Fruit fly (Drosophila melanogaster) whole organism, embryonic: ENCODE results near the gene CG6511.

Experiments
- Aef1 ChIP-seq: fragments of 200-800 bp; sonication (Bioruptor generic); IDR thresholded peaks from 3 replicates; pipeline ENCODE4 v1.3.6; 2022; ENCODE audit warnings: missing biosample characterization, missing genetic modification characterization
- C15 ChIP-seq: fragments of 200-800 bp; sonication (Bioruptor generic); IDR thresholded peaks from 3 replicates; pipeline ENCODE4 v1.3.6; 2022; ENCODE audit warnings: missing biosample characterization, missing genetic modification characterization
- CG1024 ChIP-seq: fragments of 200-800 bp; sonication (Bioruptor generic); IDR thresholded peaks from 2 replicates; pipeline ENCODE4 v1.3.6; 2022; ENCODE audit warnings: missing biosample characterization, missing genetic modification characterization
- CG11085 ChIP-seq: fragments of 200-800 bp; sonication (Bioruptor generic); IDR thresholded peaks from 2 replicates; pipeline ENCODE4 v1.3.6; 2022; ENCODE audit warnings: missing biosample characterization, missing genetic modification characterization
- CG11504 ChIP-seq: fragments of 200-800 bp; sonication (Bioruptor generic); optimal IDR thresholded peaks from 3 replicates; lab custom pipeline; 2019; ENCODE audit warnings: missing biosample characterization, mild to moderate bottlenecking, missing genetic modification characterization, moderate library complexity
- CG11695 ChIP-seq: fragments of 200-800 bp; sonication (Bioruptor generic); IDR thresholded peaks from 3 replicates; pipeline ENCODE4 v1.3.6; 2022; ENCODE audit warnings: missing biosample characterization, missing genetic modification characterization
- CG12155 ChIP-seq: fragments of 200-800 bp; sonication (Bioruptor generic); optimal IDR thresholded peaks from 3 replicates; lab custom pipeline; 2016; ENCODE audit warnings: missing biosample characterization, missing genetic modification characterization
- CG13123 ChIP-seq: fragments of 200-800 bp; sonication (Bioruptor generic); optimal IDR thresholded peaks from 2 replicates; lab custom pipeline; 2016; ENCODE audit warnings: missing biosample characterization, missing genetic modification characterization
- CG13624 ChIP-seq: fragments of 200-800 bp; sonication (Bioruptor generic); optimal IDR thresholded peaks from 2 replicates; lab custom pipeline; 2016; ENCODE audit warnings: missing biosample characterization, missing genetic modification characterization
- CG14050 ChIP-seq: fragments of 200-800 bp; sonication (Bioruptor generic); IDR thresholded peaks from 3 replicates; pipeline ENCODE4 v1.3.6; 2022; ENCODE audit warnings: missing biosample characterization, missing genetic modification characterization
- CG14860 ChIP-seq: fragments of 200-800 bp; sonication (Bioruptor generic); IDR thresholded peaks from 3 replicates; pipeline ENCODE4 v1.3.6; 2022; ENCODE audit warnings: missing biosample characterization, missing genetic modification characterization; ENCODE audit not compliant: partially characterized antibody
- CG17186 ChIP-seq: fragments of 200-800 bp; sonication (Bioruptor generic); optimal IDR thresholded peaks from 3 replicates; lab custom pipeline; 2017; ENCODE audit warnings: missing biosample characterization, missing genetic modification reagents, missing genetic modification characterization
- CG17359 ChIP-seq: fragments of 200-800 bp; sonication (Bioruptor generic); optimal IDR thresholded peaks from 3 replicates; lab custom pipeline; 2018; ENCODE audit warnings: missing biosample characterization, mild to moderate bottlenecking, missing genetic modification characterization, moderate library complexity
- CG17829 ChIP-seq: fragments of 200-800 bp; optimal IDR thresholded peaks from 2 replicates; lab custom pipeline; 2019; ENCODE audit warnings: missing biosample characterization, mild to moderate bottlenecking, missing genetic modification characterization, moderate library complexity
- CG2712 ChIP-seq: fragments of 200-800 bp; optimal IDR thresholded peaks from 3 replicates; lab custom pipeline; 2019; ENCODE audit warnings: missing biosample characterization, mild to moderate bottlenecking, missing genetic modification characterization, moderate library complexity
- CG2875 ChIP-seq: fragments of 200-800 bp; sonication (Bioruptor generic); optimal IDR thresholded peaks from 2 replicates; lab custom pipeline; 2017; ENCODE audit warnings: missing biosample characterization, mild to moderate bottlenecking, missing genetic modification characterization, missing genetic modification reagents
- CG3163 ChIP-seq: fragments of 200-800 bp; sonication (Bioruptor generic); optimal IDR thresholded peaks from 3 replicates; lab custom pipeline; 2016; ENCODE audit warnings: missing biosample characterization, missing genetic modification characterization
- CG6689 ChIP-seq: fragments of 200-800 bp; sonication (Bioruptor generic); IDR thresholded peaks from 2 replicates; pipeline ENCODE4 v1.3.6; 2022; ENCODE audit warnings: missing biosample characterization, missing genetic modification characterization
- CG7839 ChIP-seq: fragments of 200-800 bp; sonication (Bioruptor generic); optimal IDR thresholded peaks from 3 replicates; lab custom pipeline; 2018; ENCODE audit warnings: missing biosample characterization, mild to moderate bottlenecking, missing genetic modification characterization, moderate library complexity
- D ChIP-seq, 2 experiments: fragments of 200-800 bp in 1 of 2; fragments of >200 bp in 1 of 2; sonication (Bioruptor generic) in 1 of 2; optimal IDR thresholded peaks; 2 replicates in 1 of 2; 3 replicates in 1 of 2; lab custom pipeline; 2017; ENCODE audit warnings: mild to moderate bottlenecking in 1 of 2, missing biosample characterization in 1 of 2, missing genetic modification characterization in 1 of 2, missing genetic modification reagents in 1 of 2
- Dfd ChIP-seq, 2 experiments: fragments of >200 bp; optimal IDR thresholded peaks; 2 replicates each; lab custom pipeline; 2017; ENCODE audit warnings: missing biosample characterization in 2 of 2, missing genetic modification characterization in 2 of 2
- E2f2 ChIP-seq: fragments of 200-800 bp; sonication (Bioruptor generic); IDR thresholded peaks from 2 replicates; pipeline ENCODE4 v1.3.6; 2022; ENCODE audit warnings: missing biosample characterization, missing genetic modification characterization
- Ets65A ChIP-seq: fragments of 200-800 bp; sonication (Bioruptor generic); peaks from one replicate; lab custom pipeline; 2016; ENCODE audit warnings: missing biosample characterization, missing genetic modification characterization
- H15 ChIP-seq: fragments of 200-800 bp; sonication (Bioruptor generic); IDR thresholded peaks from 3 replicates; pipeline ENCODE4 v1.3.6; 2022; ENCODE audit warnings: missing biosample characterization, missing genetic modification characterization
- HLH3B ChIP-seq: fragments of 200-800 bp; sonication (Bioruptor generic); IDR thresholded peaks from 2 replicates; pipeline ENCODE4 v1.3.6; 2022; ENCODE audit warnings: missing biosample characterization, missing genetic modification characterization
- Hsf ChIP-seq: fragments of 200-800 bp; sonication (Bioruptor generic); optimal IDR thresholded peaks from 3 replicates; lab custom pipeline; 2016; ENCODE audit warnings: missing biosample characterization, missing genetic modification characterization
- Kr ChIP-seq: fragments of 200-800 bp; sonication (Bioruptor generic); optimal IDR thresholded peaks from 2 replicates; lab custom pipeline; 2017; ENCODE audit warnings: missing biosample characterization, mild to moderate bottlenecking, missing genetic modification characterization
- MBD-R2 ChIP-seq: fragments of 200-800 bp; sonication (Bioruptor generic); IDR thresholded peaks from 2 replicates; pipeline ENCODE4 v1.3.6; 2022; ENCODE audit warnings: missing biosample characterization, missing genetic modification characterization
- Mad ChIP-seq: fragments of 200-800 bp; sonication (Bioruptor generic); optimal IDR thresholded peaks from 2 replicates; lab custom pipeline; 2016; ENCODE audit warnings: missing biosample characterization, missing genetic modification characterization
- TFAM ChIP-seq: fragments of 200-800 bp; sonication (Bioruptor generic); optimal IDR thresholded peaks from 2 replicates; lab custom pipeline; 2017; ENCODE audit warnings: missing biosample characterization, missing genetic modification characterization, inconsistent platforms
- Tbp ChIP-seq: fragments of >200 bp; optimal IDR thresholded peaks from 2 replicates; lab custom pipeline; 2018; ENCODE audit warnings: missing biosample characterization, missing genetic modification characterization
- Usf ChIP-seq: fragments of 200-800 bp; sonication (Bioruptor generic); optimal IDR thresholded peaks from 2 replicates; lab custom pipeline; 2017; ENCODE audit warnings: missing genotype, missing biosample characterization, missing genetic modification characterization
- Vsx1 ChIP-seq: fragments of 200-800 bp; sonication (Bioruptor generic); optimal IDR thresholded peaks from 2 replicates; lab custom pipeline; 2017; ENCODE audit warnings: missing biosample characterization, mild to moderate bottlenecking, missing genetic modification characterization, missing genetic modification reagents
- Xrp1 ChIP-seq: fragments of 200-800 bp; sonication (Bioruptor generic); IDR thresholded peaks from 2 replicates; pipeline ENCODE4 v1.3.6; 2022; ENCODE audit warnings: missing biosample characterization, missing genetic modification characterization
- btn ChIP-seq: fragments of 200-800 bp; sonication (Bioruptor generic); optimal IDR thresholded peaks from 2 replicates; lab custom pipeline; 2016; ENCODE audit warnings: missing biosample characterization, missing genetic modification characterization
- cg ChIP-seq: fragments of 200-800 bp; sonication (Bioruptor generic); optimal IDR thresholded peaks from 3 replicates; lab custom pipeline; 2019; ENCODE audit warnings: missing biosample characterization, mild to moderate bottlenecking, missing genetic modification characterization, moderate library complexity
- chn ChIP-seq: fragments of 200-800 bp; sonication (Bioruptor generic); optimal IDR thresholded peaks from 2 replicates; lab custom pipeline; 2016; ENCODE audit warnings: missing biosample characterization, missing genetic modification characterization
- corto ChIP-seq: fragments of 200-800 bp; sonication (Bioruptor generic); optimal IDR thresholded peaks from 2 replicates; lab custom pipeline; 2016; ENCODE audit warnings: missing biosample characterization, mild to moderate bottlenecking, missing genetic modification characterization, moderate library complexity
- emc ChIP-seq: fragments of 200-800 bp; sonication (Bioruptor generic); optimal IDR thresholded peaks from 2 replicates; lab custom pipeline; 2016; ENCODE audit warnings: missing biosample characterization, missing genetic modification characterization
- ems ChIP-seq: fragments of 200-800 bp; sonication (Bioruptor generic); optimal IDR thresholded peaks from 3 replicates; lab custom pipeline; 2016; ENCODE audit warnings: missing biosample characterization, missing genetic modification characterization
- fu2 ChIP-seq: fragments of 200-800 bp; sonication (Bioruptor generic); optimal IDR thresholded peaks from 2 replicates; lab custom pipeline; 2016; ENCODE audit warnings: missing biosample characterization, missing genetic modification characterization
- grn ChIP-seq: fragments of 200-800 bp; sonication (Bioruptor generic); optimal IDR thresholded peaks from 3 replicates; lab custom pipeline; 2017; ENCODE audit warnings: missing biosample characterization, missing genetic modification characterization
- hb ChIP-seq: fragments of 200-800 bp; sonication (Bioruptor generic); IDR thresholded peaks from 3 replicates; pipeline ENCODE4 v1.3.6; 2022; ENCODE audit warnings: missing biosample characterization, missing genetic modification characterization; ENCODE audit not compliant: partially characterized antibody
- hkb ChIP-seq, 2 experiments: fragments of 200-800 bp in 1 of 2; fragments of >200 bp in 1 of 2; sonication (Bioruptor generic) in 1 of 2; IDR thresholded peaks in 1 of 2; optimal IDR thresholded peaks in 1 of 2; 2 replicates each; pipeline versions ENCODE4 v1.3.6 to Lab custom; 2017 to 2022; ENCODE audit warnings: missing biosample characterization in 1 of 2, missing genetic modification characterization in 1 of 2
- klu ChIP-seq: fragments of 200-800 bp; sonication (Bioruptor generic); IDR thresholded peaks from 2 replicates; pipeline ENCODE4 v1.3.6; 2022; ENCODE audit warnings: missing biosample characterization, missing genetic modification characterization
- pnt ChIP-seq: fragments of 200-800 bp; sonication (Bioruptor generic); optimal IDR thresholded peaks from 3 replicates; lab custom pipeline; 2016; ENCODE audit warnings: missing biosample characterization, missing genetic modification characterization
- schlank ChIP-seq: fragments of 200-800 bp; sonication (Bioruptor generic); optimal IDR thresholded peaks from 2 replicates; lab custom pipeline; 2018; ENCODE audit warnings: missing biosample characterization, mild to moderate bottlenecking, missing genetic modification characterization
- slbo ChIP-seq: fragments of 200-800 bp; sonication (Bioruptor generic); IDR thresholded peaks from 2 replicates; pipeline ENCODE4 v1.3.6; 2022; ENCODE audit warnings: missing biosample characterization, missing genetic modification characterization
- vnd ChIP-seq: fragments of 200-800 bp; sonication (Bioruptor generic); IDR thresholded peaks from 3 replicates; pipeline ENCODE4 v1.3.6; 2022; ENCODE audit warnings: missing biosample characterization, missing genetic modification characterization; ENCODE audit not compliant: partially characterized antibody
- zen ChIP-seq: fragments of 200-800 bp; sonication (Bioruptor generic); optimal IDR thresholded peaks from 3 replicates; lab custom pipeline; 2018; ENCODE audit warnings: missing biosample characterization, mild to moderate bottlenecking, missing genetic modification characterization, moderate library complexity
- zen2 ChIP-seq: fragments of 200-800 bp; sonication (Bioruptor generic); IDR thresholded peaks from 3 replicates; pipeline ENCODE4 v1.3.6; 2022; ENCODE audit warnings: missing biosample characterization, missing genetic modification characterization; ENCODE audit not compliant: partially characterized antibody

Gene CG6511

DNA sequence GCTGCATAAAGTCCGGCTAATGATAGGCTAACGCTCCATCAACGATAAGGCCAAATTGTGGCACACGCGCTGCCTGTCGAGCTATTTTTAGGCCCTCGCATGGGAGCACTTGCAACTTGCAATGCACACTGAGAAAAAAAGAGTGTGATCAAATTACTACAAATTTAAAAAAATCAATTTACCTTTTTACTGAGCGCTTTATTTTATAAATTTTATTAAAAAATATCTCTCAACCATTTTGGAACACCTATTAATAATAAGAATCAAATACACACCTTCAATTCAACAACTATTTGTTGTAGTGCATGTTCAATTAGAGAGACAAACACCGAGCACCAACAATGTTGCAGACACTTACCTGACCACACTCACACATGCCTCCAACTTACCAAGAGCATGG is 44.4 kb downstream of the CG6511 start (continued):
- no peak for TF ChIP-seq corto (GFP tag; lab: Kevin White, UChicago)
- peak; percentile 40 for TF ChIP-seq HLH3B (GFP tag; lab: Robert Waterston, UW)
- TF ChIP-seq CG2875 (GFP tag; lab: Kevin White, UChicago) = no peak
- no peak for TF ChIP-seq chn (GFP tag; lab: Kevin White, UChicago)
- TF ChIP-seq CG11085 (GFP tag; lab: Robert Waterston, UW) = peak; percentile 11; the same call in 1 of the 2 replicates
- TF ChIP-seq CG11695 (GFP tag; lab: Robert Waterston, UW) = no peak; the same call in 2 of the 3 replicates
- TF ChIP-seq CG13123 (GFP tag; lab: Kevin White, UChicago) = no peak
- TF ChIP-seq Aef1 (GFP tag; lab: Robert Waterston, UW) = no peak
- no peak for TF ChIP-seq hb (GFP tag; lab: Robert Waterston, UW)
- no peak for TF ChIP-seq zen2 (GFP tag; lab: Robert Waterston, UW)
- TF ChIP-seq slbo = no peak; the same call in 1 of the 2 replicates
- no peak for TF ChIP-seq C15
- no peak for TF ChIP-seq CG13624 (GFP tag; lab: Kevin White, UChicago)
- no peak for TF ChIP-seq CG14860 (GFP tag; lab: Robert Waterston, UW)
- no peak for TF ChIP-seq E2f2 (GFP tag; lab: Robert Waterston, UW)
- no peak for TF ChIP-seq Hsf (GFP tag; lab: Kevin White, UChicago)
- no peak for TF ChIP-seq TFAM (GFP tag; lab: Kevin White, UChicago)
- TF ChIP-seq CG17829 = no peak
- peak; percentile 96 for TF ChIP-seq CG11504 (tag; lab: Kevin White, UChicago)
- TF ChIP-seq pnt (GFP tag; lab: Kevin White, UChicago) = no peak
- TF ChIP-seq CG14050 (GFP tag; lab: Robert Waterston, UW) = peak; percentile 37; the same call in 2 of the 3 replicates
- no peak for TF ChIP-seq hkb (optimal IDR thresholded peaks at IDR 0.05; lab: Kevin White, UChicago)
- TF ChIP-seq hkb (GFP tag; IDR thresholded peaks at IDR 0.05; lab: Robert Waterston, UW) = peak; percentile 31
- no peak; the same call in 1 of the 2 replicates for TF ChIP-seq CG6689 (GFP tag; lab: Robert Waterston, UW)
- TF ChIP-seq cg (GFP tag; lab: Kevin White, UChicago) = peak; percentile 10
- TF ChIP-seq Dfd (GFP tag; optimal IDR thresholded peaks at IDR 0.05; lab: Kevin White, UChicago) = no peak
- peak; percentile 92 for TF ChIP-seq Ets65A (GFP tag; lab: Kevin White, UChicago)
- TF ChIP-seq fu2 (GFP tag; lab: Kevin White, UChicago) = no peak
- TF ChIP-seq MBD-R2 (GFP tag; lab: Robert Waterston, UW) = no peak
- TF ChIP-seq CG3163 (GFP tag; lab: Kevin White, UChicago) = no peak
- no peak for TF ChIP-seq Kr (GFP tag; lab: Kevin White, UChicago)
- TF ChIP-seq Tbp (GFP tag; lab: Kevin White, UChicago) = no peak
- TF ChIP-seq CG17186 (GFP tag; lab: Kevin White, UChicago) = no peak
- no peak for TF ChIP-seq zen
- no peak for TF ChIP-seq CG2712 (tag; lab: Kevin White, UChicago)
- TF ChIP-seq vnd (GFP tag; lab: Robert Waterston, UW) = no peak
- peak; percentile 67 for TF ChIP-seq Xrp1 (GFP tag; lab: Robert Waterston, UW)
- TF ChIP-seq CG17359 (tag; lab: Kevin White, UChicago) = no peak
- TF ChIP-seq Usf (GFP tag; lab: Kevin White, UChicago) = no peak
- no peak for TF ChIP-seq CG7839 (tag; lab: Kevin White, UChicago)
- peak; percentile 66 for TF ChIP-seq H15 (GFP tag; lab: Robert Waterston, UW)
- TF ChIP-seq Mad (GFP tag; lab: Kevin White, UChicago) = no peak
- TF ChIP-seq Vsx1 = no peak
- TF ChIP-seq D (optimal IDR thresholded peaks at IDR 0.05; lab: Kevin White, UChicago) = no peak
- TF ChIP-seq D (GFP tag; optimal IDR thresholded peaks at IDR 0.05; lab: Kevin White, UChicago) = no peak
- TF ChIP-seq klu (GFP tag; lab: Robert Waterston, UW) = no peak
- no peak for TF ChIP-seq emc (GFP tag; lab: Kevin White, UChicago)
- TF ChIP-seq grn (GFP tag; lab: Kevin White, UChicago) = no peak
- TF ChIP-seq schlank (tag; lab: Kevin White, UChicago) = no peak
- no peak for TF ChIP-seq ems (GFP tag; lab: Kevin White, UChicago)
- TF ChIP-seq CG1024 (GFP tag; lab: Robert Waterston, UW) = peak; percentile 62
- no peak for TF ChIP-seq CG12155 (GFP tag; lab: Kevin White, UChicago)
- no peak for TF ChIP-seq btn (GFP tag; lab: Kevin White, UChicago)
